Worm (Caenorhabditis elegans): ENCODE measurements around the gene nhr-147.

The nhr-147 gene

ce11 chrV:7387755-7388154 lies 42.2 kb downstream of the nhr-147 start, which contains the start of gene C02H6.3:
Gene C02H6.3 (minus strand): TSS chrV:7387855.
- TF ChIP-seq F13C5.2 (tag; optimal IDR thresholded peaks at IDR 0.05) (no peak), ama-1 (optimal IDR thresholded peaks at IDR 0.05) (no peak), scrt-1 (GFP tag; IDR thresholded peaks at IDR 0.05) (no peak)

- no peak for TF ChIP-seq tra-4 (tag; optimal IDR thresholded peaks at IDR 0.05)
- TF ChIP-seq ceh-13 (GFP tag; optimal IDR thresholded peaks at IDR 0.05): no peak
- no peak for TF ChIP-seq hmg-4 (GFP tag; optimal IDR thresholded peaks at IDR 0.05)
- TF ChIP-seq hnd-1 (tag; optimal IDR thresholded peaks at IDR 0.05): no peak
- no peak for TF ChIP-seq flt-1 (GFP tag; IDR thresholded peaks at IDR 0.05)
- no peak for TF ChIP-seq B0310.2 (tag; optimal IDR thresholded peaks at IDR 0.05)
- no peak for TF ChIP-seq ceh-36 (tag; optimal IDR thresholded peaks at IDR 0.05)
- no peak for TF ChIP-seq aly-1 (tag; optimal IDR thresholded peaks at IDR 0.05)
- TF ChIP-seq ets-7 (tag; optimal IDR thresholded peaks at IDR 0.05): no peak
- TF ChIP-seq hmbx-1 (tag; optimal IDR thresholded peaks at IDR 0.05): no peak
- no peak for TF ChIP-seq F13C5.2 (tag; optimal IDR thresholded peaks at IDR 0.05)
- no peak for TF ChIP-seq tbx-37 (GFP tag; conservative IDR thresholded peaks at IDR 0.05)
- no peak for TF ChIP-seq tbx-11 (GFP tag; IDR thresholded peaks at IDR 0.05)
- TF ChIP-seq scrt-1 (GFP tag; IDR thresholded peaks at IDR 0.05): no peak
- TF ChIP-seq sea-1 (GFP tag; conservative IDR thresholded peaks at IDR 0.05): no peak
- no peak for TF ChIP-seq ama-1 (optimal IDR thresholded peaks at IDR 0.05)
Observed at ce11 chrV:7389771-7390170, 44.2 kb downstream of the nhr-147 start, which contains the start of gene C02H6.1. Gene C02H6.1 (minus strand): TSS chrV:7389871.

ce11 chrV:7391933-7392332 lies 46.3 kb downstream of the nhr-147 start, which contains the start of gene fbxa-105:
Gene fbxa-105 (minus strand): TSS chrV:7392029.
- TF ChIP-seq ceh-36 (tag; optimal IDR thresholded peaks at IDR 0.05) (no peak), sea-1 (GFP tag; conservative IDR thresholded peaks at IDR 0.05) (no peak), F13C5.2 (tag; optimal IDR thresholded peaks at IDR 0.05) (no peak), tbx-37 (GFP tag; conservative IDR thresholded peaks at IDR 0.05) (no peak), hmbx-1 (tag; optimal IDR thresholded peaks at IDR 0.05) (no peak), ets-7 (tag; optimal IDR thresholded peaks at IDR 0.05) (no peak), tbx-11 (GFP tag; IDR thresholded peaks at IDR 0.05) (no peak), pes-1 (GFP tag; IDR thresholded peaks at IDR 0.05) (no peak), flt-1 (GFP tag; IDR thresholded peaks at IDR 0.05) (no peak), aly-1 (tag; optimal IDR thresholded peaks at IDR 0.05) (no peak), ama-1 (optimal IDR thresholded peaks at IDR 0.05) (no peak)

ce11 chrV:7395359-7395758 lies 49.8 kb downstream of the nhr-147 start, which contains the start of gene srx-9:
Gene srx-9 (minus strand): TSS chrV:7395459.
- TF ChIP-seq F13C5.2 (tag; optimal IDR thresholded peaks at IDR 0.05) (no peak), hmg-4 (GFP tag; optimal IDR thresholded peaks at IDR 0.05) (no peak), hnd-1 (tag; optimal IDR thresholded peaks at IDR 0.05) (no peak), ets-7 (tag; optimal IDR thresholded peaks at IDR 0.05) (no peak), pes-1 (GFP tag; IDR thresholded peaks at IDR 0.05) (no peak), ceh-13 (GFP tag; optimal IDR thresholded peaks at IDR 0.05) (no peak), tbx-37 (GFP tag; conservative IDR thresholded peaks at IDR 0.05) (no peak), hmbx-1 (tag; optimal IDR thresholded peaks at IDR 0.05) (no peak), ceh-36 (tag; optimal IDR thresholded peaks at IDR 0.05) (no peak), tra-4 (tag; optimal IDR thresholded peaks at IDR 0.05) (no peak), B0310.2 (tag; optimal IDR thresholded peaks at IDR 0.05) (no peak), scrt-1 (GFP tag; IDR thresholded peaks at IDR 0.05) (no peak), sea-1 (GFP tag; conservative IDR thresholded peaks at IDR 0.05) (no peak), aly-1 (tag; optimal IDR thresholded peaks at IDR 0.05) (no peak), flt-1 (GFP tag; IDR thresholded peaks at IDR 0.05) (no peak), ama-1 (optimal IDR thresholded peaks at IDR 0.05) (no peak), tbx-11 (GFP tag; IDR thresholded peaks at IDR 0.05) (no peak)

Data from whole organism, early embryonic.